Worm (Caenorhabditis elegans) whole organism, L4/young adult: ENCODE results near the gene K08E3.2.

Experiments used
- W03F9.2 ChIP-seq: fragments of 150-350 bp; optimal IDR thresholded peaks from 2 replicates; lab custom pipeline; 2014; ENCODE audit warnings: missing biosample characterization, missing genetic modification characterization
- dao-5 ChIP-seq: sonication (generic microtip); optimal IDR thresholded peaks from 2 replicates; lab custom pipeline; 2016; ENCODE audit warnings: missing genotype, missing genetic modification characterization, moderate library complexity, missing compliant biosample characterization
- him-1 ChIP-seq: sonication (generic microtip); optimal IDR thresholded peaks from 2 replicates; lab custom pipeline; 2016; ENCODE audit warnings: missing genotype, missing genetic modification reagents, missing genetic modification characterization, missing compliant biosample characterization

DNA sequence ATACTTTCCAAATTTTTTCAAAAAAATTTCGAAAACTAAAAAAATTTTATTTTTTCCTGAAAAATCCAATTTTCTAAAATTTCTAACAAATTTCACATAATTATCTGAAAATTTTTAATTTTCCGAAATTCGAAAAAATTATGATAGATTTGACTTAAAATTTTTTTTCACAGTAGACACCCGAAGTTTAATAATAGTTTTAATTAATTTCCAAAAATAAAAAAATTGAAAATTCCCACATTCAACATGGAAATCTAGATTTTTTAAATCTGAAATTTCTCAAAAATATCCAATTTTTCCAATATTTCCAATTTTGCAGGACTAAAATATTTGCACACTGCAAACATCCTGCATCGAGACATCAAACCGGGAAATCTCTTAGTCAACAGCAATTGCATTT is 26.5 kb downstream of the K08E3.2 start:
- TF ChIP-seq dao-5 (tag; lab: Kevin White, UChicago), result no peak
- no peak for TF ChIP-seq him-1 (tag; lab: Kevin White, UChicago)
- TF ChIP-seq W03F9.2 (tag; lab: Kevin White, UChicago), result no peak
